Fruit fly (Drosophila melanogaster): ENCODE data around the gene CG5758.

- TF ChIP-seq EcR (GFP tag; optimal IDR thresholded peaks at IDR 0.05): no peak
- TF ChIP-seq CG8478 (optimal IDR thresholded peaks at IDR 0.05): no peak
- no peak for TF ChIP-seq pan (optimal IDR thresholded peaks at IDR 0.05)
- TF ChIP-seq usp (GFP tag; optimal IDR thresholded peaks at IDR 0.05): no peak
- no peak for TF ChIP-seq psq (optimal IDR thresholded peaks at IDR 0.05)
Measured at dm6 chr2L:18125649-18126048, 5.9 kb downstream of the CG5758 start, which contains the start of gene Grl36b.

Data from whole organism.